In the genomic region with DNA sequence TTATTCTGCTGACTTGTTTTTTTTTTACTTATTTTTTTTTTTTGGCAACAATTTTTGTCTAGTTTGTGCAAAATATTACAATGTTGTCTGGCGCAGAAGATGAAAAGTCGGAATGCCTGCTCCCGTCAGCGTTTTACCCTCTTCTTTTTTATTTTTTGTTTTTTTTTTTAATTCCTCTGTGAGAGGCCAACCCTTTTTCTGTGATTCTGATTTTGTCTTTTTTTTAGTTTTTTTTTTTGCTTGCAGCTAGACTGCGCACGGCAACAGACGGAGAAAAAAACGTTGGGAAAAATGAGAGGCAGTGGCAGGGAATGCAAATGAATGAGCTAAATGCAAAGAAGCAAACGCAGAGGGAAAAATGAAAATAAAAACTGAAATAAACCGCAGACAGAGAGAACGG, we compare ENCODE assay signal across 1 fruit fly cellular context.
A peak's percentile ranks its signal among the peaks of the same experiment; 100 is the strongest.
TF ChIP-seq lines count a peak whose summit lies in the region.

No protein-coding gene starts in this region.

TF ChIP-seq in whole organism, prepupa, 60 proteins besides CTCF, POLR2A, EP300 and RAD21 (continued from another document):
- TF ChIP-seq Smox (GFP tag; optimal IDR thresholded peaks at IDR 0.05; lab: Kevin White, UChicago) (no peak), svp (GFP tag; lab: Kevin White, UChicago) (peak; percentile 45), net (GFP tag; optimal IDR thresholded peaks at IDR 0.05; lab: Kevin White, UChicago) (no peak), Eip93F (GFP tag; optimal IDR thresholded peaks at IDR 0.05; lab: Kevin White, UChicago) (no peak), CG6792 (GFP tag; optimal IDR thresholded peaks at IDR 0.05; lab: Kevin White, UChicago) (no peak), CG11902 (GFP tag; optimal IDR thresholded peaks at IDR 0.05; lab: Kevin White, UChicago) (no peak), Lpt (GFP tag; optimal IDR thresholded peaks at IDR 0.05; lab: Kevin White, UChicago) (peak; percentile 37), CG10631 (GFP tag; optimal IDR thresholded peaks at IDR 0.05; lab: Kevin White, UChicago) (no peak), CG8319 (GFP tag; optimal IDR thresholded peaks at IDR 0.05; lab: Kevin White, UChicago) (no peak), vri (GFP tag; optimal IDR thresholded peaks at IDR 0.05; lab: Kevin White, UChicago) (no peak), CG8632 (GFP tag; optimal IDR thresholded peaks at IDR 0.05; lab: Kevin White, UChicago) (no peak), achi (GFP tag; optimal IDR thresholded peaks at IDR 0.05; lab: Kevin White, UChicago) (no peak), topi (GFP tag; optimal IDR thresholded peaks at IDR 0.05; lab: Kevin White, UChicago) (no peak), Sox102F (GFP tag; optimal IDR thresholded peaks at IDR 0.05; lab: Kevin White, UChicago) (no peak), CG7368 (GFP tag; optimal IDR thresholded peaks at IDR 0.05; lab: Kevin White, UChicago) (no peak), CG34406 (GFP tag; optimal IDR thresholded peaks at IDR 0.05; lab: Kevin White, UChicago) (no peak), Hr4 (GFP tag; optimal IDR thresholded peaks at IDR 0.05; lab: Kevin White, UChicago) (no peak), lz (GFP tag; optimal IDR thresholded peaks at IDR 0.05; lab: Kevin White, UChicago) (no peak), Hr38 (GFP tag; optimal IDR thresholded peaks at IDR 0.05; lab: Kevin White, UChicago) (no peak), salr (GFP tag; optimal IDR thresholded peaks at IDR 0.05; lab: Kevin White, UChicago) (no peak), CG31627 (GFP tag; optimal IDR thresholded peaks at IDR 0.05; lab: Kevin White, UChicago) (no peak)
